Fruit fly (Drosophila melanogaster): ENCODE measurements around the gene CG3609.

CG3609 gene

dm6 chr2L:2375655-2376417, 1.4 kb upstream of the CG3609 start, which contains the start of gene Atxn7 (continued):
- TF ChIP-seq slp2 (GFP tag; optimal IDR thresholded peaks at IDR 0.05) (peak; percentile 55), kah (GFP tag; optimal IDR thresholded peaks at IDR 0.05) (peak; percentile 90), tna (GFP tag; IDR thresholded peaks at IDR 0.05; ENCODE audit: partially characterized antibody) (peak; percentile 73; the same call in 1 of the 2 replicates), jigr1 (GFP tag; IDR thresholded peaks at IDR 0.05) (no peak), Six4 (GFP tag; optimal IDR thresholded peaks at IDR 0.05) (no peak), ranshi (GFP tag; IDR thresholded peaks at IDR 0.05) (peak; percentile 55; the same call in 1 of the 2 replicates), CG10366 (GFP tag; IDR thresholded peaks at IDR 0.05) (peak; percentile 58), CG14441 (GFP tag; IDR thresholded peaks at IDR 0.05) (peak; percentile 63), ash1 (GFP tag; optimal IDR thresholded peaks at IDR 0.05) (no peak), CG11398 (GFP tag; optimal IDR thresholded peaks at IDR 0.05) (peak; percentile 3), Nf-YB (GFP tag; optimal IDR thresholded peaks at IDR 0.05) (peak; percentile 42), CG10274 (GFP tag; optimal IDR thresholded peaks at IDR 0.05) (peak; percentile 34), lilli (GFP tag; optimal IDR thresholded peaks at IDR 0.05) (peak; percentile 63), btn (GFP tag; optimal IDR thresholded peaks at IDR 0.05) (no peak), Jarid2 (GFP tag; optimal IDR thresholded peaks at IDR 0.05) (peak; percentile 33), Dbx (GFP tag; IDR thresholded peaks at IDR 0.05) (peak; percentile 56; the same call in 2 of the 3 replicates), dimm (GFP tag; IDR thresholded peaks at IDR 0.05) (no peak), CG7928 (GFP tag; optimal IDR thresholded peaks at IDR 0.05) (no peak), cad (GFP tag; optimal IDR thresholded peaks at IDR 0.05) (no peak), CG10209 (GFP tag; optimal IDR thresholded peaks at IDR 0.05) (peak; percentile 68), Max (GFP tag; optimal IDR thresholded peaks at IDR 0.05) (peak; percentile 37), twi (tag; optimal IDR thresholded peaks at IDR 0.05) (peak; percentile 34), wek (GFP tag; optimal IDR thresholded peaks at IDR 0.05) (peak; percentile 85), CG2120 (GFP tag; optimal IDR thresholded peaks at IDR 0.05) (peak; percentile 16), CG15269 (tag; optimal IDR thresholded peaks at IDR 0.05) (peak; percentile 65), pb (GFP tag; optimal IDR thresholded peaks at IDR 0.05) (peak; percentile 48), hth (optimal IDR thresholded peaks at IDR 0.05) (no peak), gcm (GFP tag; optimal IDR thresholded peaks at IDR 0.05) (peak; percentile 62), ac (GFP tag; optimal IDR thresholded peaks at IDR 0.05) (peak; percentile 72), tll (GFP tag; optimal IDR thresholded peaks at IDR 0.05) (peak in 1 of 2 experiments; percentile 82), mam (GFP tag; optimal IDR thresholded peaks at IDR 0.05) (peak; percentile 15), CG8944 (GFP tag; optimal IDR thresholded peaks at IDR 0.05) (peak; percentile 29), CG15601 (tag; optimal IDR thresholded peaks at IDR 0.05) (peak; percentile 76), ham (GFP tag; IDR thresholded peaks at IDR 0.05) (no peak), CG4617 (GFP tag; optimal IDR thresholded peaks at IDR 0.05; ENCODE audit: borderline replicate concordance) (peak; percentile 97), peb (GFP tag; IDR thresholded peaks at IDR 0.05) (0 out of 2 replicates have a peak, but pooled peaks have one; percentile 8), NC2β (GFP tag; optimal IDR thresholded peaks at IDR 0.05) (peak; percentile 80), MBD-R2 (GFP tag; IDR thresholded peaks at IDR 0.05) (peak; percentile 90), zen (tag; optimal IDR thresholded peaks at IDR 0.05) (peak; percentile 88), gcm2 (GFP tag; optimal IDR thresholded peaks at IDR 0.05) (peak; percentile 56), CG10147 (GFP tag; optimal IDR thresholded peaks at IDR 0.05) (no peak), pros (GFP tag; optimal IDR thresholded peaks at IDR 0.05) (no peak), CG9876 (GFP tag; optimal IDR thresholded peaks at IDR 0.05) (peak; percentile 42), chinmo (GFP tag; IDR thresholded peaks at IDR 0.05; ENCODE audit: partially characterized antibody) (peak; percentile 99), CG15514 (GFP tag; optimal IDR thresholded peaks at IDR 0.05) (peak; percentile 51), CG1792 (GFP tag; optimal IDR thresholded peaks at IDR 0.05) (peak; percentile 64), crp (GFP tag; optimal IDR thresholded peaks at IDR 0.05) (peak; percentile 74 to 99), ken (GFP tag; IDR thresholded peaks at IDR 0.05) (peak; percentile 62; the same call in 2 of the 3 replicates), CG31441 (GFP tag; IDR thresholded peaks at IDR 0.05) (peak; percentile 57)
